Worm (Caenorhabditis elegans): ENCODE data around the gene Y57G11A.5.

The Y57G11A.5 gene

DNA sequence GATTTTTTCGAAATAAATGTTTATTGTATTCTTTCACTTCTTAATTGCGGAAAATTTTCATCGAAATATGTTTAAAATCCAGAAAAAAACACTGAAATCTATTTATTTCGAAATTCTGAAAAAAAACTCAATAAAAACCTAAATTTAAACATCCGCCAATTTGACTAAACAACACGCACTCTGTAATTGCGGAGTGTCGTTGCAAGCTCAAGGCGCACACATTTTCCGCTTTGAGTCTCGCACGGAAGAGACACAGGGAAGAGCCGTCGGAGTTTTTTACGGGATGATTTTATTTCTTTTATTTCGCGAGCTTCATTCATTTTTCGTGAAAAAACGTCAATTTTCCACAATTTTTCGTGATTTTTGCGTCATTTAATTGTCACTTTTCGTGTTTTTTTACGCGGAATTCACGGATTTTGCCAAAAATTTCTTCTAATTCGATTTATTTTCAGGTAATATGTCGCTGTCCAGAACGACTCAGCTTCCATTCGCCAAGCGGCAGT lies 48.2 kb downstream of the Y57G11A.5 start, which contains the start of gene dld-1:
TSS of gene dld-1 (plus strand) at position 453 of the 503 bp plus-strand sequence.
- TF ChIP-seq skn-1 (tag; optimal IDR thresholded peaks at IDR 0.05), result no peak
- TF ChIP-seq dve-1 (tag; optimal IDR thresholded peaks at IDR 0.05; ENCODE audit: insufficient read depth), result peak; percentile 99
- TF ChIP-seq F26F4.8 (GFP tag; conservative IDR thresholded peaks at IDR 0.05), result no peak
- TF ChIP-seq spr-3 (GFP tag; optimal IDR thresholded peaks at IDR 0.05), result no peak
- peak; percentile 67 for TF ChIP-seq unc-130 (GFP tag; optimal IDR thresholded peaks at IDR 0.05)
- no peak for TF ChIP-seq lir-3 (tag; optimal IDR thresholded peaks at IDR 0.05)
- TF ChIP-seq lim-7 (GFP tag; IDR thresholded peaks at IDR 0.05), result no peak
- no peak for TF ChIP-seq attf-4 (tag; optimal IDR thresholded peaks at IDR 0.05)
- TF ChIP-seq daf-16 (GFP tag; optimal IDR thresholded peaks at IDR 0.05), result peak in 1 of 2 experiments; percentile 10
- TF ChIP-seq daf-16 (tag; optimal IDR thresholded peaks at IDR 0.05), result peak; percentile 79
- peak; percentile 95 for TF ChIP-seq mes-2 (tag; optimal IDR thresholded peaks at IDR 0.05; ENCODE audit: poor library complexity, severe bottlenecking)
- 0 out of 2 replicates have a peak, but pooled peaks have one; percentile 33 for TF ChIP-seq zfp-3 (GFP tag; conservative IDR thresholded peaks at IDR 0.05)
- peak; percentile 69 for TF ChIP-seq snpc-4 (tag; optimal IDR thresholded peaks at IDR 0.05)
- peak; percentile 99 for TF ChIP-seq aha-1 (tag)
- 0 out of 2 replicates have a peak, but pooled peaks have one; percentile 51 for TF ChIP-seq D1046.2 (GFP tag; IDR thresholded peaks at IDR 0.05)
- no peak; the same call in 1 of the 2 replicates for TF ChIP-seq egl-43 (GFP tag; IDR thresholded peaks at IDR 0.05)
- no peak for TF ChIP-seq zip-11 (GFP tag; IDR thresholded peaks at IDR 0.05)
- TF ChIP-seq T26A8.4 (GFP tag; IDR thresholded peaks at IDR 0.05), result peak; percentile 87; the same call in 1 of the 2 replicates
- peak; percentile 66 for TF ChIP-seq zip-2 (tag; optimal IDR thresholded peaks at IDR 0.05)
- TF ChIP-seq ceh-82 (tag; optimal IDR thresholded peaks at IDR 0.05), result no peak
- TF ChIP-seq lin-15B (tag; optimal IDR thresholded peaks at IDR 0.05), result peak; percentile 79
- TF ChIP-seq nhr-6 (tag; optimal IDR thresholded peaks at IDR 0.05), result peak; percentile 96
- no peak for TF ChIP-seq daf-8 (GFP tag; IDR thresholded peaks at IDR 0.05)
- TF ChIP-seq F49E8.2 (tag; optimal IDR thresholded peaks at IDR 0.05; ENCODE audit: borderline replicate concordance), result peak; percentile 46
- 0 out of 2 replicates have a peak, but pooled peaks have one; percentile 53 for TF ChIP-seq mdt-29 (GFP tag; IDR thresholded peaks at IDR 0.05)
- TF ChIP-seq jun-1 (tag; optimal IDR thresholded peaks at IDR 0.05), result peak; percentile 88
- TF ChIP-seq nhr-102 (tag; optimal IDR thresholded peaks at IDR 0.05), result peak; percentile 84
- no peak for TF ChIP-seq daf-19 (GFP tag; conservative IDR thresholded peaks at IDR 0.05)
- TF ChIP-seq madf-5 (GFP tag; IDR thresholded peaks at IDR 0.05), result no peak
- peak; percentile 86 for TF ChIP-seq rbr-2 (tag; optimal IDR thresholded peaks at IDR 0.05)
- peak; percentile 97 for TF ChIP-seq lin-13 (GFP tag; optimal IDR thresholded peaks at IDR 0.05)
- TF ChIP-seq lin-39 (tag; optimal IDR thresholded peaks at IDR 0.05), result peak; percentile 30
- peak; percentile 61 for TF ChIP-seq zfp-2 (tag; optimal IDR thresholded peaks at IDR 0.05)
- 0 out of 2 replicates have a peak, but pooled peaks have one; percentile 12 for TF ChIP-seq ceh-44 (GFP tag; IDR thresholded peaks at IDR 0.05)
- no peak for TF ChIP-seq egl-27 (tag; optimal IDR thresholded peaks at IDR 0.05)
- TF ChIP-seq dmd-9 (GFP tag; IDR thresholded peaks at IDR 0.05), result no peak
- TF ChIP-seq F10B5.3 (tag; optimal IDR thresholded peaks at IDR 0.05), result peak; percentile 52
- TF ChIP-seq set-16 (GFP tag; IDR thresholded peaks at IDR 0.05), result no peak
- TF ChIP-seq ztf-7 (tag; optimal IDR thresholded peaks at IDR 0.05), result peak; percentile 96
- peak; percentile 73 for TF ChIP-seq php-3 (GFP tag; IDR thresholded peaks at IDR 0.05)
- TF ChIP-seq cey-2 (tag; optimal IDR thresholded peaks at IDR 0.05; ENCODE audit: borderline replicate concordance, insufficient read depth), result no peak
- TF ChIP-seq ctbp-1 (GFP tag; IDR thresholded peaks at IDR 0.05), result peak; percentile 69
- 0 out of 2 replicates have a peak, but pooled peaks have one; percentile 54 for TF ChIP-seq saeg-2 (GFP tag; IDR thresholded peaks at IDR 0.05)
- peak; percentile 82 for TF ChIP-seq F37D6.2 (tag; optimal IDR thresholded peaks at IDR 0.05)
- TF ChIP-seq duxl-1 (tag; optimal IDR thresholded peaks at IDR 0.05; ENCODE audit: poor library complexity), result peak; percentile 88
- peak in 1 of 2 experiments; percentile 75 for TF ChIP-seq unc-62 (GFP tag; optimal IDR thresholded peaks at IDR 0.05 in 1 of 2)
- no peak for TF ChIP-seq unc-62 (tag; optimal IDR thresholded peaks at IDR 0.05)
- TF ChIP-seq nhr-42 (GFP tag; IDR thresholded peaks at IDR 0.05), result no peak
- TF ChIP-seq dpl-1 (GFP tag; optimal IDR thresholded peaks at IDR 0.05), result peak; percentile 100
- peak in 1 of 2 experiments; percentile 80 for TF ChIP-seq hif-1 (tag; optimal IDR thresholded peaks at IDR 0.05)
- TF ChIP-seq hlh-30 (tag; optimal IDR thresholded peaks at IDR 0.05; ENCODE audit: insufficient read depth), result peak; percentile 97

Measured in whole organism, L4 larva.